Comparison of ENCODE assay signal across 5 fruit fly cellular contexts in genomic region chr2L:7144061-7144460, dm6.
TF ChIP-seq lines count a peak whose summit lies in the region.

No protein-coding gene starts in this region.

- no peak for TF ChIP-seq CTCF in whole organism, embryonic (GFP tag; optimal IDR thresholded peaks at IDR 0.05; lab: Kevin White, UChicago)

TF ChIP-seq in whole organism, adult, 20 proteins besides CTCF, POLR2A, EP300 and RAD21:
- TF ChIP-seq bab1 (GFP tag; optimal IDR thresholded peaks at IDR 0.05; lab: Kevin White, UChicago) (peak; percentile 29), Hr96 (GFP tag; optimal IDR thresholded peaks at IDR 0.05; lab: Kevin White, UChicago) (no peak), CG5204 (GFP tag; optimal IDR thresholded peaks at IDR 0.05; lab: Kevin White, UChicago) (no peak), CG11617 (GFP tag; optimal IDR thresholded peaks at IDR 0.05; lab: Kevin White, UChicago) (no peak), Mnt (GFP tag; optimal IDR thresholded peaks at IDR 0.05; lab: Kevin White, UChicago) (no peak)

TF ChIP-seq in whole organism, embryonic, 481 proteins besides CTCF, POLR2A, EP300 and RAD21 (continues in another document):
- TF ChIP-seq row (GFP tag; IDR thresholded peaks at IDR 0.05; lab: Robert Waterston, UW) (peak; percentile 22; the same call in 1 of the 3 replicates), Med (GFP tag; lab: Kevin White, UChicago) (peak; percentile 17), CG11695 (GFP tag; IDR thresholded peaks at IDR 0.05; lab: Robert Waterston, UW) (0 out of 3 replicates have a peak, but pooled peaks have one; percentile 17), onecut (GFP tag; IDR thresholded peaks at IDR 0.05; lab: Robert Waterston, UW) (no peak), tll (GFP tag; optimal IDR thresholded peaks at IDR 0.05; lab: Kevin White, UChicago) (peak in 1 of 2 experiments; percentile 2), zfh1 (GFP tag; IDR thresholded peaks at IDR 0.05; lab: Robert Waterston, UW) (0 out of 3 replicates have a peak, but pooled peaks have one; percentile 18), CG15479 (GFP tag; optimal IDR thresholded peaks at IDR 0.05; lab: Kevin White, UChicago) (peak; percentile 12), usp (GFP tag; optimal IDR thresholded peaks at IDR 0.05; lab: Kevin White, UChicago) (no peak), CG8765 (GFP tag; IDR thresholded peaks at IDR 0.05; lab: Robert Waterston, UW) (peak; percentile 53; the same call in 1 of the 2 replicates), CG17829 (tag; optimal IDR thresholded peaks at IDR 0.05; lab: Kevin White, UChicago) (peak; percentile 15), Xrp1 (GFP tag; IDR thresholded peaks at IDR 0.05; lab: Robert Waterston, UW) (peak; percentile 33; the same call in 1 of the 2 replicates), CG2712 (tag; optimal IDR thresholded peaks at IDR 0.05; lab: Kevin White, UChicago) (peak; percentile 24), nau (GFP tag; optimal IDR thresholded peaks at IDR 0.05; lab: Kevin White, UChicago) (no peak), CG10979 (tag; optimal IDR thresholded peaks at IDR 0.05; lab: Kevin White, UChicago) (peak; percentile 23), Elba2 (GFP tag; optimal IDR thresholded peaks at IDR 0.05; lab: Kevin White, UChicago) (peak; percentile 33), CG6813 (GFP tag; optimal IDR thresholded peaks at IDR 0.05; lab: Kevin White, UChicago) (no peak), gem (tag; optimal IDR thresholded peaks at IDR 0.05; lab: Kevin White, UChicago) (peak; percentile 42), CG1603 (tag; optimal IDR thresholded peaks at IDR 0.05; lab: Kevin White, UChicago) (peak; percentile 39), Sin3A (optimal IDR thresholded peaks at IDR 0.05; lab: Kevin White, UChicago) (no peak), Ets65A (GFP tag; lab: Kevin White, UChicago) (peak; percentile 62), chif (GFP tag; optimal IDR thresholded peaks at IDR 0.05; lab: Kevin White, UChicago) (peak; percentile 19 to 46)

TF ChIP-seq in whole organism, prepupa, 60 proteins besides CTCF, POLR2A, EP300 and RAD21 (continues in another document):
- TF ChIP-seq Ets21C (GFP tag; optimal IDR thresholded peaks at IDR 0.05; lab: Kevin White, UChicago) (peak; percentile 62), spab (GFP tag; optimal IDR thresholded peaks at IDR 0.05; lab: Kevin White, UChicago) (peak; percentile 48), CG10669 (GFP tag; optimal IDR thresholded peaks at IDR 0.05; lab: Kevin White, UChicago) (peak; percentile 74), fd59A (GFP tag; optimal IDR thresholded peaks at IDR 0.05; lab: Kevin White, UChicago) (peak; percentile 59), CG10631 (GFP tag; optimal IDR thresholded peaks at IDR 0.05; lab: Kevin White, UChicago) (peak; percentile 50), CG32006 (GFP tag; optimal IDR thresholded peaks at IDR 0.05; lab: Kevin White, UChicago) (peak; percentile 55), CG1621 (tag; optimal IDR thresholded peaks at IDR 0.05; lab: Kevin White, UChicago) (peak; percentile 64), Met (GFP tag; optimal IDR thresholded peaks at IDR 0.05; lab: Kevin White, UChicago) (peak; percentile 72), CG8632 (GFP tag; optimal IDR thresholded peaks at IDR 0.05; lab: Kevin White, UChicago) (peak; percentile 62), CG8119 (GFP tag; IDR thresholded peaks at IDR 0.05; lab: Robert Waterston, UW) (peak; percentile 58; the same call in 2 of the 3 replicates), Ets96B (tag; optimal IDR thresholded peaks at IDR 0.05; lab: Kevin White, UChicago) (peak; percentile 69), CG8319 (GFP tag; optimal IDR thresholded peaks at IDR 0.05; lab: Kevin White, UChicago) (peak; percentile 59), svp (GFP tag; lab: Kevin White, UChicago) (peak; percentile 87), Eip93F (GFP tag; optimal IDR thresholded peaks at IDR 0.05; lab: Kevin White, UChicago) (no peak), Hr38 (GFP tag; optimal IDR thresholded peaks at IDR 0.05; lab: Kevin White, UChicago) (no peak), Sox15 (GFP tag; optimal IDR thresholded peaks at IDR 0.05; lab: Kevin White, UChicago) (peak; percentile 59), Eip78C (GFP tag; lab: Kevin White, UChicago) (peak; percentile 88), pdm3 (GFP tag; optimal IDR thresholded peaks at IDR 0.05; lab: Kevin White, UChicago) (peak; percentile 74), CG16779 (tag; optimal IDR thresholded peaks at IDR 0.05; lab: Kevin White, UChicago) (no peak), Lpt (GFP tag; optimal IDR thresholded peaks at IDR 0.05; lab: Kevin White, UChicago) (peak; percentile 27), CG6808 (GFP tag; optimal IDR thresholded peaks at IDR 0.05; lab: Kevin White, UChicago) (peak; percentile 60), esn (GFP tag; optimal IDR thresholded peaks at IDR 0.05; lab: Kevin White, UChicago) (peak; percentile 71), CG34406 (GFP tag; optimal IDR thresholded peaks at IDR 0.05; lab: Kevin White, UChicago) (peak; percentile 63)

TF ChIP-seq in whole organism, pupa, 21 proteins besides CTCF, POLR2A, EP300 and RAD21:
- TF ChIP-seq CG32121 (GFP tag; IDR thresholded peaks at IDR 0.05; lab: Robert Waterston, UW) (0 out of 2 replicates have a peak, but pooled peaks have one; percentile 47), CG12605 (GFP tag; IDR thresholded peaks at IDR 0.05; lab: Robert Waterston, UW) (no peak; the same call in 1 of the 2 replicates), rn (GFP tag; IDR thresholded peaks at IDR 0.05; lab: Robert Waterston, UW) (no peak), CG4496 (GFP tag; IDR thresholded peaks at IDR 0.05; lab: Robert Waterston, UW) (peak; percentile 87), CG15710 (tag; optimal IDR thresholded peaks at IDR 0.05; lab: Kevin White, UChicago) (peak; percentile 68), CG14655 (GFP tag; optimal IDR thresholded peaks at IDR 0.05; lab: Kevin White, UChicago) (peak; percentile 57), Pif1B (GFP tag; optimal IDR thresholded peaks at IDR 0.05; lab: Kevin White, UChicago) (peak; percentile 38), EcR (GFP tag; optimal IDR thresholded peaks at IDR 0.05; lab: Kevin White, UChicago) (no peak), gl (tag; optimal IDR thresholded peaks at IDR 0.05; lab: Kevin White, UChicago) (peak; percentile 24), D1 (tag; optimal IDR thresholded peaks at IDR 0.05; lab: Kevin White, UChicago) (no peak), CG8159 (tag; optimal IDR thresholded peaks at IDR 0.05; lab: Kevin White, UChicago) (peak; percentile 73), CG17806 (tag; optimal IDR thresholded peaks at IDR 0.05; lab: Kevin White, UChicago) (peak; percentile 53), CG8301 (tag; optimal IDR thresholded peaks at IDR 0.05; lab: Kevin White, UChicago) (peak; percentile 48), CG9948 (tag; optimal IDR thresholded peaks at IDR 0.05; lab: Kevin White, UChicago) (peak; percentile 51), fd96Ca (GFP tag; IDR thresholded peaks at IDR 0.05; lab: Robert Waterston, UW) (peak; percentile 42; the same call in 1 of the 3 replicates), Snoo (tag; optimal IDR thresholded peaks at IDR 0.05; lab: Kevin White, UChicago) (peak; percentile 69), CG10348 (GFP tag; IDR thresholded peaks at IDR 0.05; lab: Robert Waterston, UW) (no peak), Ets98B (GFP tag; IDR thresholded peaks at IDR 0.05; lab: Robert Waterston, UW) (peak; percentile 34; the same call in 1 of the 2 replicates), CG34367 (tag; optimal IDR thresholded peaks at IDR 0.05; lab: Kevin White, UChicago) (peak; percentile 52), CG13204 (GFP tag; optimal IDR thresholded peaks at IDR 0.05; lab: Kevin White, UChicago) (peak; percentile 35), Pif1A (GFP tag; optimal IDR thresholded peaks at IDR 0.05; lab: Kevin White, UChicago) (peak; percentile 62)

TF ChIP-seq in whole organism, wandering third instar larva, 38 proteins besides CTCF, POLR2A, EP300 and RAD21 (continues in another document):
- TF ChIP-seq ey (GFP tag; optimal IDR thresholded peaks at IDR 0.05; lab: Kevin White, UChicago) (peak; percentile 59), fru (GFP tag; optimal IDR thresholded peaks at IDR 0.05; lab: Kevin White, UChicago) (peak; percentile 52), h (GFP tag; optimal IDR thresholded peaks at IDR 0.05; lab: Kevin White, UChicago) (peak; percentile 61), sage (GFP tag; optimal IDR thresholded peaks at IDR 0.05; lab: Kevin White, UChicago) (no peak), CrebA (GFP tag; optimal IDR thresholded peaks at IDR 0.05; lab: Kevin White, UChicago; ENCODE audit: borderline replicate concordance) (no peak), lola (GFP tag; optimal IDR thresholded peaks at IDR 0.05; lab: Kevin White, UChicago) (no peak), jim (GFP tag; optimal IDR thresholded peaks at IDR 0.05; lab: Kevin White, UChicago) (no peak), CG32264 (GFP tag; optimal IDR thresholded peaks at IDR 0.05; lab: Kevin White, UChicago) (no peak), Jra (GFP tag; optimal IDR thresholded peaks at IDR 0.05; lab: Kevin White, UChicago) (no peak), Myc (optimal IDR thresholded peaks at IDR 0.05; lab: Kevin White, UChicago) (no peak), Dif (GFP tag; optimal IDR thresholded peaks at IDR 0.05; lab: Kevin White, UChicago; ENCODE audit: partially characterized antibody) (no peak), sv (GFP tag; optimal IDR thresholded peaks at IDR 0.05; lab: Kevin White, UChicago) (no peak), Hnf4 (GFP tag; optimal IDR thresholded peaks at IDR 0.05; lab: Kevin White, UChicago) (peak; percentile 3), br (GFP tag; optimal IDR thresholded peaks at IDR 0.05; lab: Kevin White, UChicago) (peak; percentile 36), dmrt93B (GFP tag; optimal IDR thresholded peaks at IDR 0.05; lab: Kevin White, UChicago) (peak; percentile 40), Sp1 (GFP tag; optimal IDR thresholded peaks at IDR 0.05; lab: Kevin White, UChicago) (peak; percentile 30), Rel (GFP tag; optimal IDR thresholded peaks at IDR 0.05; lab: Kevin White, UChicago) (no peak), Rel (tag; optimal IDR thresholded peaks at IDR 0.05; lab: Kevin White, UChicago) (no peak), usp (GFP tag; optimal IDR thresholded peaks at IDR 0.05; lab: Kevin White, UChicago) (no peak), dsf (GFP tag; optimal IDR thresholded peaks at IDR 0.05; lab: Kevin White, UChicago; ENCODE audit: borderline replicate concordance) (no peak), Abd-B (GFP tag; optimal IDR thresholded peaks at IDR 0.05; lab: Kevin White, UChicago) (no peak), Hr83 (GFP tag; optimal IDR thresholded peaks at IDR 0.05; lab: Kevin White, UChicago; ENCODE audit: poor library complexity, severe bottlenecking) (no peak), pan (optimal IDR thresholded peaks at IDR 0.05; lab: Kevin White, UChicago) (no peak), rgr (GFP tag; optimal IDR thresholded peaks at IDR 0.05; lab: Kevin White, UChicago) (peak; percentile 53), dl (GFP tag; optimal IDR thresholded peaks at IDR 0.05; lab: Kevin White, UChicago; ENCODE audit: insufficient read depth in 1 of 2, partially characterized antibody in 2 of 2) (no peak), N (GFP tag; optimal IDR thresholded peaks at IDR 0.05; lab: Kevin White, UChicago) (no peak), Mio (GFP tag; optimal IDR thresholded peaks at IDR 0.05; lab: Kevin White, UChicago) (no peak), HLH106 (tag; optimal IDR thresholded peaks at IDR 0.05; lab: Kevin White, UChicago) (peak; percentile 68), tai (GFP tag; optimal IDR thresholded peaks at IDR 0.05; lab: Kevin White, UChicago) (peak; percentile 16)
